Worm (Caenorhabditis elegans): Measurements from ENCODE around the gene spr-1.

Gene spr-1

DNA sequence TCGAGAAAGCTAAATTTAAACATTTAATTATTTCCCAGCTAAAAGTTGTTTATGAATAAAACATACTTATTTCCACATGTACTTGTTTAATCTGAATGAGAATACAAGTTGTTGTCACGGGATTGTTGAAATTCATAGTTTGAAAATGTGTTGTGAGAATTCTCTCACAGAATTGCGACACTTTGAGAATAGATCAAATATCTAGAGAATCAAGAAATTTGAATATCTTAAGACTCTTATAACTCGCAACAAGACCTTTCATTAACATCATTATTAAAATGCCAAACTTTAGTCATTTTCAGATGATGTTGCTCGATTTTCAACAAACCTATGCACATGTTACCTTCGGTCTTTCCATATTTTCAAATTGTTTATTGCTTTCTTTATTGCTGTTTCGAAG is 26.2 kb downstream of the spr-1 start, which contains the start of gene str-90:
str-90 (plus strand) TSS at position 301 of the 400 bp plus-strand sequence.
- TF ChIP-seq snpc-4 (tag; optimal IDR thresholded peaks at IDR 0.05), result no peak
- no peak for TF ChIP-seq grh-1 (GFP tag; IDR thresholded peaks at IDR 0.05)
- no peak for TF ChIP-seq nhr-84 (tag; optimal IDR thresholded peaks at IDR 0.05)
- no peak for TF ChIP-seq hpl-2 (GFP tag; optimal IDR thresholded peaks at IDR 0.05)
- TF ChIP-seq skn-1 (tag; optimal IDR thresholded peaks at IDR 0.05), result no peak
- no peak for TF ChIP-seq unc-98 (GFP tag; IDR thresholded peaks at IDR 0.05)
- no peak for TF ChIP-seq ceh-90 (tag; optimal IDR thresholded peaks at IDR 0.05)
- no peak for TF ChIP-seq tlp-1 (tag; optimal IDR thresholded peaks at IDR 0.05)

ce11 chrV:8099306-8099705 is 29.8 kb downstream of the spr-1 start, which contains the start of gene sdz-23:
TSS of gene sdz-23 (plus strand) at chrV:8099606.
- TF ChIP-seq C34B4.2 (tag; optimal IDR thresholded peaks at IDR 0.05) (no peak), nhr-237 (tag; optimal IDR thresholded peaks at IDR 0.05) (no peak), fos-1 (tag; optimal IDR thresholded peaks at IDR 0.05) (no peak), dsc-1 (tag; optimal IDR thresholded peaks at IDR 0.05) (no peak), nhr-84 (tag; optimal IDR thresholded peaks at IDR 0.05) (no peak), fkh-10 (GFP tag; optimal IDR thresholded peaks at IDR 0.05) (no peak), jun-1 (tag; optimal IDR thresholded peaks at IDR 0.05) (no peak), aly-2 (tag; optimal IDR thresholded peaks at IDR 0.05) (no peak), alr-1 (tag; optimal IDR thresholded peaks at IDR 0.05; ENCODE audit: borderline replicate concordance) (no peak), C16A3.4 (tag; optimal IDR thresholded peaks at IDR 0.05) (no peak), ceh-90 (tag; optimal IDR thresholded peaks at IDR 0.05) (no peak), sup-37 (GFP tag; optimal IDR thresholded peaks at IDR 0.05) (no peak)

ce11 chrV:8098239-8098638 is 30.9 kb downstream of the spr-1 start, which contains the start of gene str-145:
TSS of gene str-145 (minus strand) at chrV:8098339.
- TF ChIP-seq snpc-4 (tag; optimal IDR thresholded peaks at IDR 0.05) (no peak), hlh-17 (GFP tag; optimal IDR thresholded peaks at IDR 0.05; ENCODE audit: borderline replicate concordance) (no peak), isw-1 (GFP tag; IDR thresholded peaks at IDR 0.05) (no peak), hlh-4 (tag; optimal IDR thresholded peaks at IDR 0.05) (no peak)

DNA sequence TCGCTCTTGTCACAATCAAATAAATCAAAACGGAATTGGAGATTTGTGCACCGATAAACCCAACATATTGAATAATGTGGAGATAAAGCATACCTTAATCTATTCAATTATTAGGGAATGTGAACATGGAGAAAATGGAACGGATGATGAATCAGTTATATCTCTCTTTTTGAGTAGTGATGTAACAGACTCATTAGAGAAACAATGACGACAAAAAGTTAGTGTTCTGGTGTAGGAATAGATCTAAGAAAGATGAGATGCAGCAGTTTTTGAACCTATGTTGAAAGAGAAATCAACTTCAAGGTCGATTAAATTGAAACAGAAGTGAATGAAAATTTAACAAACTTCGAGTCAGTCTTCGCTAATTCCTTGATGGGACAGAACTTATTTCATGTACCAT is 33.8 kb downstream of the spr-1 start, which contains the start of gene str-146:
str-146 (minus strand) TSS at position 101 of the 400 bp plus-strand sequence.
- TF ChIP-seq unc-30 (tag; optimal IDR thresholded peaks at IDR 0.05) (no peak), tlp-1 (tag; optimal IDR thresholded peaks at IDR 0.05) (no peak), lin-35 (GFP tag; optimal IDR thresholded peaks at IDR 0.05) (no peak), ets-5 (GFP tag; IDR thresholded peaks at IDR 0.05) (no peak), zag-1 (tag; optimal IDR thresholded peaks at IDR 0.05) (no peak), lin-14 (GFP tag; optimal IDR thresholded peaks at IDR 0.05) (no peak)

DNA sequence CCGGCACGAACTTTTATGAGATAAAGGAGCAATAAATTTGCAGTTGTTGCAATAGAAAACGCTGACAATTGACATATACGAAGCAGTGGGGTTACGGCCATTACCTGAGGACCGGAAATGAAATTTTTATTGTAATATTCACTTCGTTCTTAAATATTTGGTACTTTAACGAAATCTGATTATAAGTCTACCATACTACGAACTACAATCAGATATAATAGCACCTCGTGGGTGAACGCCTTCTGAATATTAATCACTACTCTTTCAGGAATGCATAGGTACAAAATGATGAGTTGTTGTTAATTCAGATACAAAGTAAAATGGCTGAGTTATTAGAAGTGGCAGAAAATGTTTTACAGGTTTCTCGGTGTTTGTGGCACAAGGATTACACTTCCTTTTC is 36.8 kb downstream of the spr-1 start, which contains the start of gene str-129:
str-129 (minus strand) TSS at position 101 of the 400 bp plus-strand sequence.
- no peak for TF ChIP-seq ces-1 (GFP tag; optimal IDR thresholded peaks at IDR 0.05)
- TF ChIP-seq F16B12.6 (tag; optimal IDR thresholded peaks at IDR 0.05), result no peak
- TF ChIP-seq xbp-1 (tag; optimal IDR thresholded peaks at IDR 0.05), result no peak
- no peak for TF ChIP-seq swsn-7 (tag; optimal IDR thresholded peaks at IDR 0.05)
- no peak for TF ChIP-seq unc-62 (GFP tag; optimal IDR thresholded peaks at IDR 0.05)
- no peak for TF ChIP-seq lin-15B (tag; optimal IDR thresholded peaks at IDR 0.05)
- no peak for TF ChIP-seq Y116A8C.19 (tag; optimal IDR thresholded peaks at IDR 0.05; ENCODE audit: borderline replicate concordance)
- TF ChIP-seq efl-3 (GFP tag; optimal IDR thresholded peaks at IDR 0.05), result no peak
- no peak for TF ChIP-seq ama-1 (optimal IDR thresholded peaks at IDR 0.05)
- TF ChIP-seq hlh-4 (tag; optimal IDR thresholded peaks at IDR 0.05), result no peak
- TF ChIP-seq hpl-2 (GFP tag; optimal IDR thresholded peaks at IDR 0.05), result no peak
- no peak for TF ChIP-seq C16A3.4 (tag; optimal IDR thresholded peaks at IDR 0.05)
- TF ChIP-seq sup-37 (GFP tag; optimal IDR thresholded peaks at IDR 0.05), result no peak

All from whole organism, L1 larva.